Worm (Caenorhabditis elegans): ENCODE measurements around the gene haao-1.

- TF ChIP-seq aly-2 (tag; optimal IDR thresholded peaks at IDR 0.05) (no peak), ztf-4 (tag; optimal IDR thresholded peaks at IDR 0.05) (no peak), mml-1 (tag; optimal IDR thresholded peaks at IDR 0.05) (no peak), nhr-28 (tag; optimal IDR thresholded peaks at IDR 0.05) (no peak), elt-1 (tag; optimal IDR thresholded peaks at IDR 0.05) (peak; percentile 91), zag-1 (tag; optimal IDR thresholded peaks at IDR 0.05) (no peak), nhr-11 (tag; optimal IDR thresholded peaks at IDR 0.05) (no peak), nhr-76 (tag; optimal IDR thresholded peaks at IDR 0.05) (no peak), fkh-10 (GFP tag; optimal IDR thresholded peaks at IDR 0.05) (no peak)
Observed at ce11 chrV:9500826-9501451, 3.8 kb upstream of the haao-1 start, which contains the start of gene swt-5.
